Worm (Caenorhabditis elegans) whole organism, L4 larva: Measurements from ENCODE around the gene sel-7.
A peak's percentile ranks its signal among the peaks of the same experiment; 100 is the strongest.

ENCODE experiments used
- F10B5.3 ChIP-seq: sonication (generic microtip); optimal IDR thresholded peaks from 2 replicates; lab custom pipeline; 2016; ENCODE audit warnings: mild to moderate bottlenecking, missing genetic modification characterization, missing compliant biosample characterization
- F37D6.2 ChIP-seq: sonication (generic microtip); optimal IDR thresholded peaks from 2 replicates; lab custom pipeline; 2016; ENCODE audit warnings: mild to moderate bottlenecking, missing genetic modification characterization, missing compliant biosample characterization
- R02D3.7 ChIP-seq: fragments of 150-350 bp; sonication (generic microtip); optimal IDR thresholded peaks from 3 replicates; lab custom pipeline; 2014; ENCODE audit warnings: missing biosample characterization, missing genetic modification characterization
- T26A8.4 ChIP-seq: fragments of 200-800 bp; sonication (Bioruptor generic); IDR thresholded peaks from 2 replicates; pipeline ENCODE4 v1.3.6; 2022; ENCODE audit warnings: missing genetic modification characterization, missing compliant biosample characterization
- Y105C5A.15 ChIP-seq: fragments of 200-800 bp; sonication (Bioruptor generic); IDR thresholded peaks from 2 replicates; pipeline ENCODE4 v1.3.6; 2022; ENCODE audit warnings: missing genetic modification characterization, missing compliant biosample characterization
- Y75B8A.6 ChIP-seq: fragments of 200-800 bp; sonication (Bioruptor generic); IDR thresholded peaks from 2 replicates; pipeline ENCODE4 v1.3.6; 2022; ENCODE audit warnings: missing genetic modification reagents, missing genetic modification characterization, missing compliant biosample characterization
- ZK337.2 ChIP-seq: fragments of 200-800 bp; sonication (Bioruptor generic); IDR thresholded peaks from 2 replicates; pipeline ENCODE4 v1.3.6; 2022; ENCODE audit warnings: missing genetic modification reagents, missing genetic modification characterization, missing compliant biosample characterization
- aha-1 ChIP-seq: fragments of 150-350 bp; peaks from one replicate; lab custom pipeline; 2014; ENCODE audit warnings: missing biosample characterization, missing genetic modification characterization
- arid-1 ChIP-seq: fragments of 200-800 bp; sonication (Bioruptor generic); conservative IDR thresholded peaks from 2 replicates; pipeline ENCODE4 v1.3.6; 2022; ENCODE audit warnings: missing genetic modification reagents, missing genetic modification characterization, missing compliant biosample characterization
- attf-4 ChIP-seq: sonication (generic microtip); optimal IDR thresholded peaks from 3 replicates; lab custom pipeline; 2017; ENCODE audit warnings: missing biosample characterization, missing genetic modification characterization
- ceh-28 ChIP-seq: fragments of 150-350 bp; optimal IDR thresholded peaks from 2 replicates; lab custom pipeline; 2014; ENCODE audit warnings: missing biosample characterization, missing genetic modification reagents, missing genetic modification characterization
- ceh-32 ChIP-seq: sonication (generic microtip); optimal IDR thresholded peaks from 2 replicates; lab custom pipeline; 2016; ENCODE audit warnings: mild to moderate bottlenecking, missing genetic modification characterization, missing compliant biosample characterization; ENCODE audit not compliant: poor library complexity
- ceh-82 ChIP-seq: sonication (generic microtip); optimal IDR thresholded peaks from 2 replicates; lab custom pipeline; 2017; ENCODE audit warnings: missing biosample characterization, missing genetic modification characterization
- cey-2 ChIP-seq: sonication (generic microtip); optimal IDR thresholded peaks from 3 replicates; lab custom pipeline; 2017; ENCODE audit warnings: missing genetic modification characterization, mild to moderate bottlenecking, missing compliant biosample characterization, antibody characterized with exemption, borderline replicate concordance; ENCODE audit not compliant: insufficient read depth
- ctbp-1 ChIP-seq: fragments of 200-800 bp; sonication (Bioruptor generic); IDR thresholded peaks from 2 replicates; pipeline ENCODE4 v1.3.6; 2022; ENCODE audit warnings: missing genetic modification reagents, missing genetic modification characterization, missing compliant biosample characterization
- daf-12 ChIP-seq: fragments of 150-350 bp; optimal IDR thresholded peaks from 2 replicates; lab custom pipeline; 2014; ENCODE audit warnings: missing biosample characterization, missing genetic modification reagents, missing genetic modification characterization
- daf-19 ChIP-seq: fragments of 200-800 bp; sonication (Bioruptor generic); conservative IDR thresholded peaks from 2 replicates; pipeline ENCODE4 v1.3.6; 2022; ENCODE audit warnings: missing genetic modification characterization, missing compliant biosample characterization
- dmd-8 ChIP-seq: fragments of 200-800 bp; sonication (Bioruptor generic); IDR thresholded peaks from 2 replicates; pipeline ENCODE4 v1.3.6; 2022; ENCODE audit warnings: missing genetic modification characterization, missing compliant biosample characterization
- dmd-9 ChIP-seq: fragments of 200-800 bp; sonication (Bioruptor generic); IDR thresholded peaks from 2 replicates; pipeline ENCODE4 v1.3.6; 2022; ENCODE audit warnings: missing genetic modification reagents, missing genetic modification characterization, missing compliant biosample characterization
- dpl-1 ChIP-seq: fragments of 150-350 bp; optimal IDR thresholded peaks from 2 replicates; lab custom pipeline; 2014; ENCODE audit warnings: missing biosample characterization, missing genetic modification reagents, missing genetic modification characterization
- duxl-1 ChIP-seq: sonication (generic microtip); optimal IDR thresholded peaks from 2 replicates; lab custom pipeline; 2016; ENCODE audit warnings: mild to moderate bottlenecking, missing genetic modification characterization, moderate library complexity, missing compliant biosample characterization; ENCODE audit not compliant: poor library complexity
- egl-27 ChIP-seq: sonication (generic microtip); optimal IDR thresholded peaks from 3 replicates; lab custom pipeline; 2017; ENCODE audit warnings: missing biosample characterization, missing genetic modification reagents, missing genetic modification characterization
- egl-43 ChIP-seq: fragments of 200-800 bp; sonication (Bioruptor generic); IDR thresholded peaks from 2 replicates; pipeline ENCODE4 v1.3.6; 2022; ENCODE audit warnings: missing genetic modification reagents, missing genetic modification characterization, missing compliant biosample characterization
- fkh-10 ChIP-seq: fragments of 150-350 bp; optimal IDR thresholded peaks from 2 replicates; lab custom pipeline; 2014; ENCODE audit warnings: missing biosample characterization, missing genetic modification reagents, missing genetic modification characterization
- fos-1 ChIP-seq: fragments of 150-350 bp; optimal IDR thresholded peaks from 2 replicates; lab custom pipeline; 2014; ENCODE audit warnings: missing biosample characterization, missing genetic modification characterization
- hlh-30 ChIP-seq: sonication (generic microtip); optimal IDR thresholded peaks from 2 replicates; lab custom pipeline; 2017; ENCODE audit warnings: antibody characterized with exemption, mild to moderate bottlenecking, missing genetic modification characterization, missing compliant biosample characterization; ENCODE audit not compliant: insufficient read depth
- lin-15B ChIP-seq: fragments of 150-350 bp; sonication (generic microtip); optimal IDR thresholded peaks from 3 replicates; lab custom pipeline; 2014; ENCODE audit warnings: missing biosample characterization, missing genetic modification characterization
- lin-29 ChIP-seq: fragments of 200-800 bp; sonication (Bioruptor generic); IDR thresholded peaks from 2 replicates; pipeline ENCODE4 v1.3.6; 2022; ENCODE audit warnings: missing genetic modification reagents, missing genetic modification characterization, missing compliant biosample characterization
- lin-39 ChIP-seq: fragments of 150-350 bp; optimal IDR thresholded peaks from 2 replicates; lab custom pipeline; 2014; ENCODE audit warnings: missing biosample characterization, missing genetic modification reagents, missing genetic modification characterization
- lir-3 ChIP-seq: sonication (generic microtip); optimal IDR thresholded peaks from 2 replicates; lab custom pipeline; 2016; ENCODE audit warnings: mild to moderate bottlenecking, missing genetic modification characterization, missing compliant biosample characterization
- madf-5 ChIP-seq, 2 experiments: fragments of 200-800 bp; sonication (Bioruptor generic); IDR thresholded peaks; 2 replicates each; pipeline ENCODE4 v1.3.6; 2022; ENCODE audit warnings: missing compliant biosample characterization in 2 of 2, missing genetic modification characterization in 2 of 2
- madf-9 ChIP-seq: fragments of 200-800 bp; sonication (Bioruptor generic); conservative IDR thresholded peaks from 2 replicates; pipeline ENCODE4 v1.3.6; 2022; ENCODE audit warnings: missing genetic modification reagents, missing genetic modification characterization, missing compliant biosample characterization
- mdt-29 ChIP-seq: fragments of 200-800 bp; sonication (Bioruptor generic); IDR thresholded peaks from 2 replicates; pipeline ENCODE4 v1.3.6; 2022; ENCODE audit warnings: missing genetic modification reagents, missing genetic modification characterization, missing compliant biosample characterization
- mep-1 ChIP-seq: fragments of 150-350 bp; sonication (generic microtip); optimal IDR thresholded peaks from 3 replicates; lab custom pipeline; 2014; ENCODE audit warnings: missing biosample characterization, missing genetic modification characterization
- mes-2 ChIP-seq: sonication (generic microtip); optimal IDR thresholded peaks from 2 replicates; lab custom pipeline; 2016; ENCODE audit warnings: missing genotype, mild to moderate bottlenecking, missing genetic modification characterization, missing compliant biosample characterization; ENCODE audit not compliant: poor library complexity, severe bottlenecking
- mxl-3 ChIP-seq: fragments of 200-800 bp; sonication (Bioruptor generic); optimal IDR thresholded peaks from 2 replicates; lab custom pipeline; 2018; ENCODE audit warnings: mild to moderate bottlenecking, missing genetic modification characterization, missing compliant biosample characterization
- nhr-102 ChIP-seq: sonication (generic microtip); optimal IDR thresholded peaks from 2 replicates; lab custom pipeline; 2016; ENCODE audit warnings: mild to moderate bottlenecking, missing genetic modification characterization, moderate library complexity, missing compliant biosample characterization
- nhr-11 ChIP-seq: fragments of 150-350 bp; optimal IDR thresholded peaks from 2 replicates; lab custom pipeline; 2014; ENCODE audit warnings: missing biosample characterization, missing genetic modification characterization
- nhr-111 ChIP-seq: fragments of 200-800 bp; sonication (Bioruptor generic); optimal IDR thresholded peaks from 2 replicates; lab custom pipeline; 2018; ENCODE audit warnings: mild to moderate bottlenecking, missing genetic modification characterization, missing compliant biosample characterization
- nhr-25 ChIP-seq: sonication (generic microtip); optimal IDR thresholded peaks from 2 replicates; lab custom pipeline; 2017; ENCODE audit warnings: missing genetic modification characterization, mild to moderate bottlenecking, missing compliant biosample characterization, antibody characterized with exemption, moderate library complexity, borderline replicate concordance; ENCODE audit not compliant: insufficient read depth
- nhr-28 ChIP-seq: fragments of 150-350 bp; optimal IDR thresholded peaks from 2 replicates; lab custom pipeline; 2014; ENCODE audit warnings: missing biosample characterization, missing genetic modification characterization
- nhr-41 ChIP-seq: fragments of 200-800 bp; sonication (Bioruptor generic); IDR thresholded peaks from 2 replicates; pipeline ENCODE4 v1.3.6; 2022; ENCODE audit warnings: missing genetic modification reagents, missing genetic modification characterization, missing compliant biosample characterization
- nhr-6 ChIP-seq: fragments of 150-350 bp; optimal IDR thresholded peaks from 2 replicates; lab custom pipeline; 2014; ENCODE audit warnings: missing biosample characterization, missing genetic modification characterization
- pqm-1 ChIP-seq: sonication (generic microtip); optimal IDR thresholded peaks from 2 replicates; lab custom pipeline; 2017; ENCODE audit warnings: missing biosample characterization, missing genetic modification characterization
- saeg-2 ChIP-seq: fragments of 200-800 bp; sonication (Bioruptor generic); IDR thresholded peaks from 2 replicates; pipeline ENCODE4 v1.3.6; 2022; ENCODE audit warnings: missing genetic modification reagents, missing genetic modification characterization, missing compliant biosample characterization
- sdz-12 ChIP-seq: fragments of 200-800 bp; sonication (Bioruptor generic); optimal IDR thresholded peaks from 2 replicates; lab custom pipeline; 2018; ENCODE audit warnings: mild to moderate bottlenecking, missing genetic modification characterization, missing compliant biosample characterization
- skn-1 ChIP-seq: fragments of 150-350 bp; optimal IDR thresholded peaks from 2 replicates; lab custom pipeline; 2014; ENCODE audit warnings: missing biosample characterization, missing genetic modification characterization
- tra-1 ChIP-seq: fragments of 200-800 bp; sonication (Bioruptor generic); IDR thresholded peaks from 2 replicates; pipeline ENCODE4 v1.3.6; 2022; ENCODE audit warnings: missing genetic modification reagents, missing genetic modification characterization, missing compliant biosample characterization
- unc-130 ChIP-seq: sonication (generic microtip); optimal IDR thresholded peaks from 2 replicates; lab custom pipeline; 2016; ENCODE audit warnings: missing genetic modification reagents, missing genetic modification characterization, missing compliant biosample characterization
- unc-39 ChIP-seq: sonication (generic microtip); optimal IDR thresholded peaks from 2 replicates; lab custom pipeline; 2017; ENCODE audit warnings: missing biosample characterization, missing genetic modification characterization
- zag-1 ChIP-seq: fragments of 150-350 bp; optimal IDR thresholded peaks from 2 replicates; lab custom pipeline; 2014; ENCODE audit warnings: missing biosample characterization, missing genetic modification characterization
- zip-11 ChIP-seq: fragments of 200-800 bp; sonication (Bioruptor generic); IDR thresholded peaks from 2 replicates; pipeline ENCODE4 v1.3.6; 2022; ENCODE audit warnings: missing genetic modification characterization, missing compliant biosample characterization

Gene sel-7

DNA sequence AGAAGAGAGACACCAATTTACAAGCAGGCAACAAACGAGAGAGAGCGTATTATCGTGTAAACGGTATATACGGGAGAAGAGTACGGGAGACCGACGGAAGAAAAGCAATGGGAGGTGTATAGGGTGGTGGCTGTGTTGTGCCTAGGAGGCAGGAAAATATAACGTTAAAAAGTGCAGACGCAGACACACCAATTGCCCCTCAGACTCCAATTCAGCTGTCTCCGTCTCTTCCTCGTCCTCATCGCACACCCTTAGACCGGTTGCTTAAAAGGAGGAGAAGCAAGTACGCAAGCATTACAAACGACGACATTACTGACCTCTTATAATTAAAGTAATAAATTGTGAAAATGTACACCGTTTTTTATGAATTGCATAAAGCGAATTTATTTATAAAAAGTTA lies 27.9 kb downstream of the sel-7 start (continued):
- TF ChIP-seq hlh-30 (tag; lab: Kevin White, UChicago) (peak; percentile 73), mdt-29 (no peak), zag-1 (tag; lab: Kevin White, UChicago) (no peak), lin-29 (GFP tag; lab: Robert Waterston, UW) (no peak), cey-2 (tag; lab: Kevin White, UChicago) (no peak), dmd-9 (GFP tag; lab: Robert Waterston, UW) (no peak), T26A8.4 (no peak), fkh-10 (GFP tag; lab: Kevin White, UChicago) (no peak), nhr-41 (no peak), R02D3.7 (no peak), skn-1 (no peak), egl-43 (GFP tag; lab: Robert Waterston, UW) (no peak), nhr-6 (tag; lab: Kevin White, UChicago) (peak; percentile 62), nhr-28 (tag; lab: Kevin White, UChicago) (peak; percentile 97), sdz-12 (GFP tag; lab: Kevin White, UChicago) (no peak), ctbp-1 (GFP tag; lab: Robert Waterston, UW) (peak; percentile 72; the same call in 1 of the 2 replicates), nhr-111 (no peak), daf-19 (GFP tag; lab: Robert Waterston, UW) (no peak), mep-1 (tag; lab: Kevin White, UChicago) (peak; percentile 93), Y105C5A.15 (GFP tag; lab: Robert Waterston, UW) (no peak), madf-9 (GFP tag; lab: Robert Waterston, UW) (no peak), saeg-2 (GFP tag; lab: Robert Waterston, UW) (no peak), ZK337.2 (GFP tag; lab: Robert Waterston, UW) (no peak), unc-130 (GFP tag; lab: Kevin White, UChicago) (no peak), fos-1 (tag; lab: Kevin White, UChicago) (no peak), lin-15B (tag; lab: Kevin White, UChicago) (no peak), tra-1 (GFP tag; lab: Robert Waterston, UW) (no peak), lir-3 (tag; lab: Kevin White, UChicago) (no peak), daf-12 (no peak), dmd-8 (GFP tag; lab: Robert Waterston, UW) (no peak), nhr-25 (tag; lab: Kevin White, UChicago) (peak; percentile 24), ceh-32 (tag; lab: Kevin White, UChicago) (no peak), ceh-82 (tag; lab: Kevin White, UChicago) (no peak), nhr-11 (tag; lab: Kevin White, UChicago) (peak; percentile 58), duxl-1 (tag; lab: Kevin White, UChicago) (peak; percentile 44), zip-11 (GFP tag; lab: Robert Waterston, UW) (no peak), egl-27 (tag; lab: Kevin White, UChicago) (no peak), pqm-1 (tag; lab: Kevin White, UChicago) (no peak), Y75B8A.6 (no peak), unc-39 (no peak), mes-2 (tag; lab: Kevin White, UChicago) (peak; percentile 88), madf-5 (GFP tag; IDR thresholded peaks at IDR 0.05; lab: Robert Waterston, UW) (no peak), arid-1 (GFP tag; lab: Robert Waterston, UW) (no peak), aha-1 (tag; lab: Kevin White, UChicago) (peak; percentile 90), dpl-1 (GFP tag; lab: Kevin White, UChicago) (peak; percentile 42), F10B5.3 (tag; lab: Kevin White, UChicago) (no peak), ceh-28 (no peak), mxl-3 (peak; percentile 75), attf-4 (tag; lab: Kevin White, UChicago) (no peak), nhr-102 (peak; percentile 54), lin-39 (tag; lab: Kevin White, UChicago) (no peak), F37D6.2 (tag; lab: Kevin White, UChicago) (peak; percentile 62)
